8 worm cellular contexts compared by ENCODE assay signal in genomic region chrX:13226614-13227096, ce11.
A peak's percentile ranks its signal among the peaks of the same experiment; 100 is the strongest.
TF ChIP-seq lines count a peak whose summit lies in the region.

Gene skr-21, minus strand, starts transcription at chrX:13226664.

TF ChIP-seq in whole organism, L1 larva, 84 proteins besides CTCF, POLR2A, EP300 and RAD21:
- peak; percentile 76 for TF ChIP-seq blmp-1 (tag; optimal IDR thresholded peaks at IDR 0.05; lab: Kevin White, UChicago)
- TF ChIP-seq mep-1 (tag; optimal IDR thresholded peaks at IDR 0.05; lab: Kevin White, UChicago) = peak; percentile 46
- TF ChIP-seq unc-62 (GFP tag; optimal IDR thresholded peaks at IDR 0.05; lab: Kevin White, UChicago) = no peak
- peak; percentile 6 for TF ChIP-seq lin-14 (GFP tag; optimal IDR thresholded peaks at IDR 0.05; lab: Kevin White, UChicago)
- TF ChIP-seq nhr-90 (tag; optimal IDR thresholded peaks at IDR 0.05; lab: Kevin White, UChicago; ENCODE audit: poor library complexity) = no peak
- TF ChIP-seq snu-23 (GFP tag; optimal IDR thresholded peaks at IDR 0.05; lab: Kevin White, UChicago) = no peak
- TF ChIP-seq lin-15B (tag; optimal IDR thresholded peaks at IDR 0.05; lab: Kevin White, UChicago) = no peak

TF ChIP-seq in whole organism, L2 larva, 48 proteins besides CTCF, POLR2A, EP300 and RAD21:
- TF ChIP-seq crh-2 (tag; optimal IDR thresholded peaks at IDR 0.05; lab: Kevin White, UChicago) (peak; percentile 69), ztf-1 (GFP tag; conservative IDR thresholded peaks at IDR 0.05; lab: Robert Waterston, UW) (no peak), sma-3 (GFP tag; optimal IDR thresholded peaks at IDR 0.05; lab: Kevin White, UChicago) (no peak), unc-55 (GFP tag; optimal IDR thresholded peaks at IDR 0.05; lab: Kevin White, UChicago) (no peak), lin-13 (GFP tag; optimal IDR thresholded peaks at IDR 0.05; lab: Kevin White, UChicago) (no peak), lin-11 (tag; optimal IDR thresholded peaks at IDR 0.05; lab: Kevin White, UChicago) (no peak), nhr-129 (tag; optimal IDR thresholded peaks at IDR 0.05; lab: Kevin White, UChicago) (no peak), snpc-4 (tag; optimal IDR thresholded peaks at IDR 0.05; lab: Kevin White, UChicago) (no peak)
TF ChIP-seq in whole organism, L2 larva: peak in this region for 1.

TF ChIP-seq in whole organism, L3 larva, 47 proteins besides CTCF, POLR2A, EP300 and RAD21 (continues in another document):
- TF ChIP-seq hmg-11 (tag; optimal IDR thresholded peaks at IDR 0.05; lab: Kevin White, UChicago) = no peak
- no peak for TF ChIP-seq ztf-11 (tag; optimal IDR thresholded peaks at IDR 0.05; lab: Kevin White, UChicago)
- TF ChIP-seq elt-1 (tag; optimal IDR thresholded peaks at IDR 0.05; lab: Kevin White, UChicago) = no peak
- TF ChIP-seq nhr-28 (tag; optimal IDR thresholded peaks at IDR 0.05; lab: Kevin White, UChicago) = no peak
- TF ChIP-seq ceh-82 (tag; optimal IDR thresholded peaks at IDR 0.05; lab: Kevin White, UChicago) = no peak
- peak; percentile 11 for TF ChIP-seq nhr-25 (tag; optimal IDR thresholded peaks at IDR 0.05; lab: Kevin White, UChicago)
- TF ChIP-seq egl-5 (tag; optimal IDR thresholded peaks at IDR 0.05; lab: Kevin White, UChicago) = no peak
- TF ChIP-seq skn-1 (tag; optimal IDR thresholded peaks at IDR 0.05; lab: Kevin White, UChicago) = no peak
- TF ChIP-seq snpc-4 (tag; optimal IDR thresholded peaks at IDR 0.05; lab: Kevin White, UChicago) = no peak
- no peak for TF ChIP-seq nhr-67 (tag; optimal IDR thresholded peaks at IDR 0.05; lab: Kevin White, UChicago)
- no peak for TF ChIP-seq ama-1 (optimal IDR thresholded peaks at IDR 0.05; lab: Kevin White, UChicago)
- no peak for TF ChIP-seq nhr-237 (tag; optimal IDR thresholded peaks at IDR 0.05; lab: Kevin White, UChicago)
- no peak for TF ChIP-seq ceh-9 (tag; optimal IDR thresholded peaks at IDR 0.05; lab: Kevin White, UChicago)
- peak; percentile 64 for TF ChIP-seq ceh-28 (tag; optimal IDR thresholded peaks at IDR 0.05; lab: Kevin White, UChicago)

TF ChIP-seq in whole organism, L4 larva, 104 proteins besides CTCF, POLR2A, EP300 and RAD21:
- TF ChIP-seq egl-27 (tag; optimal IDR thresholded peaks at IDR 0.05; lab: Kevin White, UChicago) (no peak), dve-1 (tag; optimal IDR thresholded peaks at IDR 0.05; lab: Kevin White, UChicago; ENCODE audit: insufficient read depth) (peak; percentile 5), nhr-6 (tag; optimal IDR thresholded peaks at IDR 0.05; lab: Kevin White, UChicago) (peak; percentile 32), ceh-28 (tag; optimal IDR thresholded peaks at IDR 0.05; lab: Kevin White, UChicago) (peak; percentile 64), snpc-4 (tag; optimal IDR thresholded peaks at IDR 0.05; lab: Kevin White, UChicago) (no peak)

TF ChIP-seq in whole organism, early embryonic, 17 proteins besides CTCF, POLR2A, EP300 and RAD21:
- TF ChIP-seq sea-1 (GFP tag; conservative IDR thresholded peaks at IDR 0.05; lab: Robert Waterston, UW) = 0 out of 2 replicates have a peak, but pooled peaks have one; percentile 27
- TF ChIP-seq aly-1 (tag; optimal IDR thresholded peaks at IDR 0.05; lab: Kevin White, UChicago) = peak; percentile 28
- TF ChIP-seq ama-1 (optimal IDR thresholded peaks at IDR 0.05; lab: Kevin White, UChicago) = no peak

TF ChIP-seq in whole organism, late embryonic, 69 proteins besides CTCF, POLR2A, EP300 and RAD21:
- TF ChIP-seq tbx-2 (tag; optimal IDR thresholded peaks at IDR 0.05; lab: Kevin White, UChicago) (peak; percentile 40), fax-1 (tag; optimal IDR thresholded peaks at IDR 0.05; lab: Kevin White, UChicago) (no peak), sox-2 (GFP tag; IDR thresholded peaks at IDR 0.05; lab: Robert Waterston, UW) (peak; percentile 45), zip-5 (tag; optimal IDR thresholded peaks at IDR 0.05; lab: Kevin White, UChicago) (no peak), gmeb-2 (tag; optimal IDR thresholded peaks at IDR 0.05; lab: Kevin White, UChicago) (no peak), nfya-1 (tag; optimal IDR thresholded peaks at IDR 0.05; lab: Kevin White, UChicago) (peak; percentile 45), elt-2 (tag; optimal IDR thresholded peaks at IDR 0.05; lab: Kevin White, UChicago) (peak; percentile 35), ceh-31 (tag; optimal IDR thresholded peaks at IDR 0.05; lab: Kevin White, UChicago) (peak; percentile 9), ceh-48 (tag; optimal IDR thresholded peaks at IDR 0.05; lab: Kevin White, UChicago) (peak; percentile 73), nhr-232 (tag; optimal IDR thresholded peaks at IDR 0.05; lab: Kevin White, UChicago) (no peak)
TF ChIP-seq in whole organism, late embryonic: peak in this region for 6.

TF ChIP-seq in whole organism, midembryonic, 9 proteins besides CTCF, POLR2A, EP300 and RAD21:
- TF ChIP-seq tab-1 (GFP tag; IDR thresholded peaks at IDR 0.05; lab: Robert Waterston, UW) = no peak
- TF ChIP-seq cog-1 (tag; optimal IDR thresholded peaks at IDR 0.05; lab: Kevin White, UChicago) = peak; percentile 35
- no peak for TF ChIP-seq klf-2 (GFP tag; conservative IDR thresholded peaks at IDR 0.05; lab: Robert Waterston, UW)
- peak; percentile 87 for TF ChIP-seq T22C8.4 (GFP tag; IDR thresholded peaks at IDR 0.05; lab: Robert Waterston, UW)

TF ChIP-seq in whole organism, mixed stage, embryonic, 35 proteins besides CTCF, POLR2A, EP300 and RAD21:
- TF ChIP-seq cnd-1 (tag; optimal IDR thresholded peaks at IDR 0.05; lab: Kevin White, UChicago) = no peak
- no peak for TF ChIP-seq hlh-1 (tag; optimal IDR thresholded peaks at IDR 0.05; lab: Kevin White, UChicago)
- no peak for TF ChIP-seq lin-32 (GFP tag; optimal IDR thresholded peaks at IDR 0.05; lab: Kevin White, UChicago)
- TF ChIP-seq M03D4.4 (tag; optimal IDR thresholded peaks at IDR 0.05; lab: Kevin White, UChicago) = no peak
- TF ChIP-seq nhr-28 (tag; optimal IDR thresholded peaks at IDR 0.05; lab: Kevin White, UChicago) = no peak
- no peak for TF ChIP-seq blmp-1 (tag; optimal IDR thresholded peaks at IDR 0.05; lab: Kevin White, UChicago)
- peak; percentile 26 for TF ChIP-seq unc-120 (tag; optimal IDR thresholded peaks at IDR 0.05; lab: Kevin White, UChicago; ENCODE audit: poor library complexity, severe bottlenecking)
- no peak for TF ChIP-seq flh-1 (GFP tag; optimal IDR thresholded peaks at IDR 0.05; lab: Kevin White, UChicago)
- peak; percentile 41 for TF ChIP-seq nhr-2 (tag; optimal IDR thresholded peaks at IDR 0.05; lab: Kevin White, UChicago)
- TF ChIP-seq ceh-83 (GFP tag; optimal IDR thresholded peaks at IDR 0.05; lab: Kevin White, UChicago) = no peak
- TF ChIP-seq unc-62 (GFP tag; optimal IDR thresholded peaks at IDR 0.05; lab: Kevin White, UChicago) = no peak
- peak; percentile 39 for TF ChIP-seq ces-1 (GFP tag; optimal IDR thresholded peaks at IDR 0.05; lab: Kevin White, UChicago)
- TF ChIP-seq elt-3 (tag; optimal IDR thresholded peaks at IDR 0.05; lab: Kevin White, UChicago) = no peak
- no peak for TF ChIP-seq zip-8 (tag; optimal IDR thresholded peaks at IDR 0.05; lab: Kevin White, UChicago)
- TF ChIP-seq unc-39 (tag; optimal IDR thresholded peaks at IDR 0.05; lab: Kevin White, UChicago) = no peak
- peak; percentile 51 for TF ChIP-seq ceh-39 (tag; optimal IDR thresholded peaks at IDR 0.05; lab: Kevin White, UChicago)
- peak; percentile 48 for TF ChIP-seq sptf-1 (tag; optimal IDR thresholded peaks at IDR 0.05; lab: Kevin White, UChicago)

Comparison
In these comparisons a context has a peak if more than half of its experiments do, and no peak if none do; other contexts are left out.
1. Of the 29 proteins assayed by ChIP-seq in both whole organism, L4 larva and whole organism, L1 larva: peak only in whole organism, L4 larva: none; only in whole organism, L1 larva: mep-1; in both: none; in neither: 28.